Fruit fly (Drosophila melanogaster): ENCODE measurements around the gene narya.

The narya gene

DNA sequence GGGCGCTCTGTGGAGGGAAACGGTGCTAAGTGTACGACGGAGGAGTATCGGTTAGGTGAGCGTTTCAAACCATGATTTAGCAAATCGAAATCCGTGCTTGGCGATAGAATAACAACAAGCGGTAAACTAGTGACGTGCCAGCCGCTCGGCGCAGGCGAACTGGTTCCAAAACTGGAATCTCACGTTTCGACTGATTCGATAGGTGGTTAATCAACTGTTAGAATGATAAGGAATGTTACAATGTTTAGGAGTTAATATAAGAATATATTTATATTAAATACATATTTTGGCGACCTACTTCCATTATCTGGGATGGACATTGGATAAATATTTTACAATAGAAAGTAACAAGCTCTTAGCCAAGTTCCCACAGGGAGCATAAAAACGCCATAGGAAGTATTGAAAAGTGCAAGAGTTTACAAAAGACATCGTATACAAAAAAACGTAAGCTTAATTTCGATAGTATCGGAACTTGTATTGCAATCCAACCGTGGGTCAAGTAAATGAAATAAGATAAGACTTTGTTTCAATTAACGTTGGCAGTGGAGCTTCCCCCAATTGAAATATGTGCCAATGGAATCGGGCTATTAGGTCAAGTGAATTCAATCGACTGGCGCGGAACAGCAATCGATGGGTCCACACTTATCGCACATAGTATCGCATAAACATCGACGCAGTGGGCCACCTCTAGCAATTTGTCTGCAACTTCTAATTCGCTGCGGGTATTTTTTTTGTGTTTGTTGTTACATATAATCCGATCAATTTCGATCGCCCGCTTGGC, 20.2 kb downstream of the narya start, which contains the start of the genes ksh, CG14200 and Pfrx (continued):
- TF ChIP-seq HLH54F (GFP tag; optimal IDR thresholded peaks at IDR 0.05) (peak; percentile 15), CG17359 (tag; optimal IDR thresholded peaks at IDR 0.05) (no peak), CG17802 (tag; optimal IDR thresholded peaks at IDR 0.05) (peak; percentile 63), CG12391 (tag; optimal IDR thresholded peaks at IDR 0.05) (no peak), sima (GFP tag; optimal IDR thresholded peaks at IDR 0.05) (no peak), CG6813 (GFP tag; optimal IDR thresholded peaks at IDR 0.05) (no peak), CG14667 (GFP tag; IDR thresholded peaks at IDR 0.05) (no peak), sna (GFP tag; IDR thresholded peaks at IDR 0.05; ENCODE audit: partially characterized antibody) (peak; percentile 39), Hr3 (GFP tag; optimal IDR thresholded peaks at IDR 0.05) (peak; percentile 65), E2f1 (GFP tag; IDR thresholded peaks at IDR 0.05) (no peak), CG11093 (GFP tag; IDR thresholded peaks at IDR 0.05) (no peak), ato (GFP tag; IDR thresholded peaks at IDR 0.05; ENCODE audit: partially characterized antibody) (peak; percentile 80), kni (GFP tag; optimal IDR thresholded peaks at IDR 0.05) (no peak), peb (GFP tag; IDR thresholded peaks at IDR 0.05) (no peak), CG6175 (GFP tag; IDR thresholded peaks at IDR 0.05) (no peak), CG10209 (GFP tag; optimal IDR thresholded peaks at IDR 0.05) (no peak), CG14050 (GFP tag; IDR thresholded peaks at IDR 0.05) (no peak), Hey (tag; optimal IDR thresholded peaks at IDR 0.05) (no peak), CG10462 (GFP tag; optimal IDR thresholded peaks at IDR 0.05) (no peak), grau (tag; optimal IDR thresholded peaks at IDR 0.05) (no peak), CG6689 (GFP tag; IDR thresholded peaks at IDR 0.05) (no peak), Dref (GFP tag; IDR thresholded peaks at IDR 0.05) (peak; percentile 93), sd (tag; optimal IDR thresholded peaks at IDR 0.05) (no peak), trem (tag; optimal IDR thresholded peaks at IDR 0.05) (no peak), Atf-2 (GFP tag; optimal IDR thresholded peaks at IDR 0.05) (no peak), Spps (tag; optimal IDR thresholded peaks at IDR 0.05) (no peak), CG4424 (GFP tag; optimal IDR thresholded peaks at IDR 0.05) (no peak), CG3281 (GFP tag; optimal IDR thresholded peaks at IDR 0.05) (no peak), BtbVII (GFP tag; optimal IDR thresholded peaks at IDR 0.05) (no peak), CG9817 (tag; optimal IDR thresholded peaks at IDR 0.05) (no peak), MESR4 (GFP tag; optimal IDR thresholded peaks at IDR 0.05) (no peak), Neu2 (GFP tag; optimal IDR thresholded peaks at IDR 0.05; ENCODE audit: borderline replicate concordance) (no peak), NfI (GFP tag; optimal IDR thresholded peaks at IDR 0.05) (peak; percentile 21), Atf6 (GFP tag; IDR thresholded peaks at IDR 0.05) (no peak), ham (GFP tag; IDR thresholded peaks at IDR 0.05) (no peak), CG12299 (tag; optimal IDR thresholded peaks at IDR 0.05) (no peak), MBD-R2 (GFP tag; IDR thresholded peaks at IDR 0.05) (peak; percentile 33), seq (GFP tag; IDR thresholded peaks at IDR 0.05) (no peak), gfzf (GFP tag; optimal IDR thresholded peaks at IDR 0.05) (peak; percentile 31), insv (GFP tag; optimal IDR thresholded peaks at IDR 0.05) (peak in 1 of 2 experiments; percentile 14), Hr51 (GFP tag; optimal IDR thresholded peaks at IDR 0.05) (no peak), sc (optimal IDR thresholded peaks at IDR 0.05) (no peak), sc (GFP tag; optimal IDR thresholded peaks at IDR 0.05) (no peak), BEAF-32 (GFP tag; optimal IDR thresholded peaks at IDR 0.05) (peak; percentile 92), CG10321 (GFP tag; IDR thresholded peaks at IDR 0.05) (no peak), amos (GFP tag; IDR thresholded peaks at IDR 0.05; ENCODE audit: partially characterized antibody) (peak; percentile 97), CG12155 (GFP tag; optimal IDR thresholded peaks at IDR 0.05) (no peak), Adf1 (GFP tag; IDR thresholded peaks at IDR 0.05) (no peak), nmo (GFP tag; optimal IDR thresholded peaks at IDR 0.05) (peak; percentile 39), bigmax (GFP tag; optimal IDR thresholded peaks at IDR 0.05) (no peak)
